Worm (Caenorhabditis elegans) whole organism, early embryonic: ENCODE results near the gene T03G6.1.

ENCODE experiments used
- B0310.2 ChIP-seq: sonication (generic microtip); optimal IDR thresholded peaks from 2 replicates; lab custom pipeline; 2016; ENCODE audit warnings: mild to moderate bottlenecking, missing genetic modification characterization, missing compliant biosample characterization
- F13C5.2 ChIP-seq: sonication (generic microtip); optimal IDR thresholded peaks from 2 replicates; lab custom pipeline; 2017; ENCODE audit warnings: mild to moderate bottlenecking, missing genetic modification characterization, inconsistent platforms, missing compliant biosample characterization
- aly-1 ChIP-seq: sonication (generic microtip); optimal IDR thresholded peaks from 2 replicates; lab custom pipeline; 2016; ENCODE audit warnings: missing genetic modification characterization, missing compliant biosample characterization
- ama-1 ChIP-seq: fragments of 150-350 bp; optimal IDR thresholded peaks from 2 replicates; lab custom pipeline; 2014
- ceh-13 ChIP-seq: fragments of 200-800 bp; sonication (Bioruptor generic); optimal IDR thresholded peaks from 2 replicates; lab custom pipeline; 2018; ENCODE audit warnings: mild to moderate bottlenecking, missing genetic modification characterization, missing compliant biosample characterization
- ceh-36 ChIP-seq: sonication (generic microtip); optimal IDR thresholded peaks from 2 replicates; lab custom pipeline; 2016; ENCODE audit warnings: missing genetic modification characterization, inconsistent platforms, missing compliant biosample characterization
- ets-7 ChIP-seq: sonication (generic microtip); optimal IDR thresholded peaks from 2 replicates; lab custom pipeline; 2016; ENCODE audit warnings: missing genotype, missing genetic modification characterization, missing compliant biosample characterization
- flt-1 ChIP-seq: fragments of 200-800 bp; sonication (Bioruptor generic); IDR thresholded peaks from 2 replicates; pipeline ENCODE4 v1.3.6; 2022; ENCODE audit warnings: missing genetic modification characterization, missing compliant biosample characterization
- hmbx-1 ChIP-seq: sonication (generic microtip); optimal IDR thresholded peaks from 2 replicates; lab custom pipeline; 2016; ENCODE audit warnings: mild to moderate bottlenecking, missing genetic modification characterization, missing compliant biosample characterization
- hmg-4 ChIP-seq: fragments of 200-800 bp; sonication (Bioruptor generic); optimal IDR thresholded peaks from 2 replicates; lab custom pipeline; 2018; ENCODE audit warnings: mild to moderate bottlenecking, missing genetic modification characterization, missing compliant biosample characterization
- hnd-1 ChIP-seq: sonication (generic microtip); optimal IDR thresholded peaks from 2 replicates; lab custom pipeline; 2016; ENCODE audit warnings: missing genetic modification characterization, missing compliant biosample characterization
- pes-1 ChIP-seq: fragments of 200-800 bp; sonication (Bioruptor generic); IDR thresholded peaks from 2 replicates; pipeline ENCODE4 v1.3.6; 2022; ENCODE audit warnings: missing genetic modification reagents, missing genetic modification characterization, missing compliant biosample characterization
- scrt-1 ChIP-seq: fragments of 200-800 bp; sonication (Bioruptor generic); IDR thresholded peaks from 2 replicates; pipeline ENCODE4 v1.3.6; 2022; ENCODE audit warnings: missing genetic modification characterization, missing compliant biosample characterization
- sea-1 ChIP-seq: fragments of 200-800 bp; sonication (Bioruptor generic); conservative IDR thresholded peaks from 2 replicates; pipeline ENCODE4 v1.3.6; 2022; ENCODE audit warnings: missing genetic modification characterization, missing compliant biosample characterization
- tbx-11 ChIP-seq: fragments of 200-800 bp; sonication (Bioruptor generic); IDR thresholded peaks from 2 replicates; pipeline ENCODE4 v1.3.6; 2022; ENCODE audit warnings: missing genetic modification characterization, missing compliant biosample characterization
- tbx-37 ChIP-seq: fragments of 200-800 bp; sonication (Bioruptor generic); conservative IDR thresholded peaks from 2 replicates; pipeline ENCODE4 v1.3.6; 2022; ENCODE audit warnings: missing genetic modification reagents, missing genetic modification characterization, missing compliant biosample characterization
- tra-4 ChIP-seq: sonication (generic microtip); optimal IDR thresholded peaks from 2 replicates; lab custom pipeline; 2017; ENCODE audit warnings: missing genetic modification characterization, missing compliant biosample characterization

Gene T03G6.1

ce11 chrX:2572646-2573149 lies 35.3 kb upstream of the T03G6.1 start, which contains the start of the genes ccd-5 and F52H2.1:
TSS of gene ccd-5 (minus strand) at chrX:2572653.
TSS of gene F52H2.1 (plus strand) at chrX:2573099.
- TF ChIP-seq hmg-4 (GFP tag; lab: Kevin White, UChicago) (peak; percentile 53), scrt-1 (GFP tag; lab: Robert Waterston, UW) (no peak), hmbx-1 (tag; lab: Kevin White, UChicago) (no peak), flt-1 (GFP tag; lab: Robert Waterston, UW) (no peak), F13C5.2 (peak; percentile 66)

- TF ChIP-seq tbx-37, result no peak
Observed at ce11 chrX:2577442-2577841, 30.6 kb upstream of the T03G6.1 start, which contains the start of gene ttr-42. TSS of gene ttr-42 (plus strand) at chrX:2577742.

- no peak for TF ChIP-seq sea-1 (GFP tag; lab: Robert Waterston, UW)
- TF ChIP-seq pes-1 (GFP tag; lab: Robert Waterston, UW), result no peak
- no peak for TF ChIP-seq hmg-4 (GFP tag; lab: Kevin White, UChicago)
- TF ChIP-seq ets-7 (tag; lab: Kevin White, UChicago), result no peak
- no peak for TF ChIP-seq ceh-13 (GFP tag; lab: Kevin White, UChicago)
- no peak for TF ChIP-seq scrt-1 (GFP tag; lab: Robert Waterston, UW)
Observed at ce11 chrX:2580524-2580981, 27.5 kb upstream of the T03G6.1 start, which contains the start of gene H01M10.1. TSS of gene H01M10.1 (minus strand) at chrX:2580574.

ce11 chrX:2581828-2582589 lies 26.0 kb upstream of the T03G6.1 start:
- TF ChIP-seq B0310.2 (tag; lab: Kevin White, UChicago) (no peak), tbx-37 (no peak), ceh-36 (no peak), flt-1 (GFP tag; lab: Robert Waterston, UW) (no peak), scrt-1 (GFP tag; lab: Robert Waterston, UW) (no peak), ama-1 (lab: Kevin White, UChicago) (no peak), tbx-11 (no peak), hmg-4 (GFP tag; lab: Kevin White, UChicago) (no peak)

- TF ChIP-seq sea-1 (GFP tag; lab: Robert Waterston, UW) (0 out of 2 replicates have a peak, but pooled peaks have one; percentile 31), tra-4 (no peak), hmg-4 (GFP tag; lab: Kevin White, UChicago) (peak; percentile 87)
Observed at ce11 chrX:2583135-2583683, 24.8 kb upstream of the T03G6.1 start.

ce11 chrX:2585655-2586054 lies 22.4 kb upstream of the T03G6.1 start, which contains the start of gene H01M10.2:
TSS of gene H01M10.2 (minus strand) at chrX:2585755.
- TF ChIP-seq tbx-37, result no peak
- no peak for TF ChIP-seq sea-1 (GFP tag; lab: Robert Waterston, UW)
- no peak for TF ChIP-seq scrt-1 (GFP tag; lab: Robert Waterston, UW)
- TF ChIP-seq hmbx-1 (tag; lab: Kevin White, UChicago), result no peak
- no peak for TF ChIP-seq ceh-36
- TF ChIP-seq pes-1 (GFP tag; lab: Robert Waterston, UW), result no peak
- TF ChIP-seq aly-1 (tag; lab: Kevin White, UChicago), result no peak
- TF ChIP-seq hmg-4 (GFP tag; lab: Kevin White, UChicago), result no peak
- no peak for TF ChIP-seq hnd-1 (tag; lab: Kevin White, UChicago)
- no peak for TF ChIP-seq flt-1 (GFP tag; lab: Robert Waterston, UW)
- no peak for TF ChIP-seq B0310.2 (tag; lab: Kevin White, UChicago)
- TF ChIP-seq ets-7 (tag; lab: Kevin White, UChicago), result no peak
- TF ChIP-seq tra-4, result no peak
- no peak for TF ChIP-seq F13C5.2
- no peak for TF ChIP-seq ceh-13 (GFP tag; lab: Kevin White, UChicago)
- TF ChIP-seq tbx-11, result no peak
- TF ChIP-seq ama-1 (lab: Kevin White, UChicago), result no peak

ce11 chrX:2588012-2588411 lies 20.0 kb upstream of the T03G6.1 start:
- TF ChIP-seq tra-4 (no peak), hmbx-1 (tag; lab: Kevin White, UChicago) (no peak), B0310.2 (tag; lab: Kevin White, UChicago) (no peak), sea-1 (GFP tag; lab: Robert Waterston, UW) (no peak), tbx-11 (no peak), tbx-37 (no peak), ets-7 (tag; lab: Kevin White, UChicago) (no peak), aly-1 (tag; lab: Kevin White, UChicago) (no peak), scrt-1 (GFP tag; lab: Robert Waterston, UW) (no peak), ceh-13 (GFP tag; lab: Kevin White, UChicago) (no peak), flt-1 (GFP tag; lab: Robert Waterston, UW) (no peak), ceh-36 (no peak), pes-1 (GFP tag; lab: Robert Waterston, UW) (no peak), hmg-4 (GFP tag; lab: Kevin White, UChicago) (no peak), ama-1 (lab: Kevin White, UChicago) (no peak), hnd-1 (tag; lab: Kevin White, UChicago) (no peak), F13C5.2 (no peak)

- TF ChIP-seq flt-1 (GFP tag; lab: Robert Waterston, UW) (no peak), F13C5.2 (no peak), ceh-36 (no peak), sea-1 (GFP tag; lab: Robert Waterston, UW) (no peak), scrt-1 (GFP tag; lab: Robert Waterston, UW) (no peak), ceh-13 (GFP tag; lab: Kevin White, UChicago) (no peak)
Observed at ce11 chrX:2590023-2590422, 18.0 kb upstream of the T03G6.1 start.
